Worm (Caenorhabditis elegans) whole organism, L4 larva: ENCODE results near the gene grl-27.
A peak's percentile ranks its signal among the peaks of the same experiment; 100 is the strongest.

ENCODE experiments used
- F10B5.3 ChIP-seq: sonication (generic microtip); optimal IDR thresholded peaks from 2 replicates; lab custom pipeline; 2016; ENCODE audit warnings: mild to moderate bottlenecking, missing genetic modification characterization, missing compliant biosample characterization
- F26F4.8 ChIP-seq: fragments of 200-800 bp; sonication (Bioruptor generic); conservative IDR thresholded peaks from 2 replicates; pipeline ENCODE4 v1.3.6; 2022; ENCODE audit warnings: missing genetic modification characterization, missing compliant biosample characterization
- F37D6.2 ChIP-seq: sonication (generic microtip); optimal IDR thresholded peaks from 2 replicates; lab custom pipeline; 2016; ENCODE audit warnings: mild to moderate bottlenecking, missing genetic modification characterization, missing compliant biosample characterization
- T26A8.4 ChIP-seq: fragments of 200-800 bp; sonication (Bioruptor generic); IDR thresholded peaks from 2 replicates; pipeline ENCODE4 v1.3.6; 2022; ENCODE audit warnings: missing genetic modification characterization, missing compliant biosample characterization
- Y105C5A.15 ChIP-seq: fragments of 200-800 bp; sonication (Bioruptor generic); IDR thresholded peaks from 2 replicates; pipeline ENCODE4 v1.3.6; 2022; ENCODE audit warnings: missing genetic modification characterization, missing compliant biosample characterization
- Y48G9A.11 ChIP-seq: fragments of 200-800 bp; sonication (Bioruptor generic); IDR thresholded peaks from 2 replicates; pipeline ENCODE4 v1.3.6; 2022; ENCODE audit warnings: missing genetic modification reagents, missing genetic modification characterization, missing compliant biosample characterization
- Y5F2A.4 ChIP-seq: fragments of 200-800 bp; sonication (Bioruptor generic); optimal IDR thresholded peaks from 2 replicates; lab custom pipeline; 2018; ENCODE audit warnings: mild to moderate bottlenecking, missing genetic modification characterization, missing compliant biosample characterization
- Y75B8A.6 ChIP-seq: fragments of 200-800 bp; sonication (Bioruptor generic); IDR thresholded peaks from 2 replicates; pipeline ENCODE4 v1.3.6; 2022; ENCODE audit warnings: missing genetic modification reagents, missing genetic modification characterization, missing compliant biosample characterization
- arid-1 ChIP-seq: fragments of 200-800 bp; sonication (Bioruptor generic); conservative IDR thresholded peaks from 2 replicates; pipeline ENCODE4 v1.3.6; 2022; ENCODE audit warnings: missing genetic modification reagents, missing genetic modification characterization, missing compliant biosample characterization
- attf-4 ChIP-seq: sonication (generic microtip); optimal IDR thresholded peaks from 3 replicates; lab custom pipeline; 2017; ENCODE audit warnings: missing biosample characterization, missing genetic modification characterization
- ceh-44 ChIP-seq: fragments of 200-800 bp; sonication (Bioruptor generic); IDR thresholded peaks from 2 replicates; pipeline ENCODE4 v1.3.6; 2022; ENCODE audit warnings: missing genetic modification reagents, missing genetic modification characterization, missing compliant biosample characterization
- ceh-82 ChIP-seq: sonication (generic microtip); optimal IDR thresholded peaks from 2 replicates; lab custom pipeline; 2017; ENCODE audit warnings: missing biosample characterization, missing genetic modification characterization
- ces-1 ChIP-seq: fragments of 150-350 bp; sonication (generic microtip); optimal IDR thresholded peaks from 4 replicates; lab custom pipeline; 2014; ENCODE audit warnings: missing biosample characterization, missing genetic modification reagents, missing genetic modification characterization
- ctbp-1 ChIP-seq: fragments of 200-800 bp; sonication (Bioruptor generic); IDR thresholded peaks from 2 replicates; pipeline ENCODE4 v1.3.6; 2022; ENCODE audit warnings: missing genetic modification reagents, missing genetic modification characterization, missing compliant biosample characterization
- daf-8 ChIP-seq: fragments of 200-800 bp; sonication (Bioruptor generic); IDR thresholded peaks from 2 replicates; pipeline ENCODE4 v1.3.6; 2022; ENCODE audit warnings: missing genetic modification characterization, missing compliant biosample characterization
- dmd-9 ChIP-seq: fragments of 200-800 bp; sonication (Bioruptor generic); IDR thresholded peaks from 2 replicates; pipeline ENCODE4 v1.3.6; 2022; ENCODE audit warnings: missing genetic modification reagents, missing genetic modification characterization, missing compliant biosample characterization
- dpl-1 ChIP-seq: fragments of 150-350 bp; optimal IDR thresholded peaks from 2 replicates; lab custom pipeline; 2014; ENCODE audit warnings: missing biosample characterization, missing genetic modification reagents, missing genetic modification characterization
- duxl-1 ChIP-seq: sonication (generic microtip); optimal IDR thresholded peaks from 2 replicates; lab custom pipeline; 2016; ENCODE audit warnings: mild to moderate bottlenecking, missing genetic modification characterization, moderate library complexity, missing compliant biosample characterization; ENCODE audit not compliant: poor library complexity
- dve-1 ChIP-seq: sonication (generic microtip); optimal IDR thresholded peaks from 2 replicates; lab custom pipeline; 2017; ENCODE audit warnings: antibody characterized with exemption, mild to moderate bottlenecking, missing genetic modification characterization, missing compliant biosample characterization; ENCODE audit not compliant: insufficient read depth
- egl-27 ChIP-seq: sonication (generic microtip); optimal IDR thresholded peaks from 3 replicates; lab custom pipeline; 2017; ENCODE audit warnings: missing biosample characterization, missing genetic modification reagents, missing genetic modification characterization
- fos-1 ChIP-seq: fragments of 150-350 bp; optimal IDR thresholded peaks from 2 replicates; lab custom pipeline; 2014; ENCODE audit warnings: missing biosample characterization, missing genetic modification characterization
- hlh-30 ChIP-seq: sonication (generic microtip); optimal IDR thresholded peaks from 2 replicates; lab custom pipeline; 2017; ENCODE audit warnings: antibody characterized with exemption, mild to moderate bottlenecking, missing genetic modification characterization, missing compliant biosample characterization; ENCODE audit not compliant: insufficient read depth
- jun-1 ChIP-seq: fragments of 150-350 bp; optimal IDR thresholded peaks from 2 replicates; lab custom pipeline; 2014; ENCODE audit warnings: missing biosample characterization, missing genetic modification reagents, missing genetic modification characterization
- lim-7 ChIP-seq: fragments of 200-800 bp; sonication (Bioruptor generic); IDR thresholded peaks from 2 replicates; pipeline ENCODE4 v1.3.6; 2022; ENCODE audit warnings: missing genetic modification characterization, missing compliant biosample characterization
- lin-1 ChIP-seq: fragments of 200-800 bp; sonication (Bioruptor generic); IDR thresholded peaks from 2 replicates; pipeline ENCODE4 v1.3.6; 2022; ENCODE audit warnings: missing genetic modification reagents, missing genetic modification characterization, missing compliant biosample characterization
- lin-13 ChIP-seq: fragments of 150-350 bp; optimal IDR thresholded peaks from 2 replicates; lab custom pipeline; 2014; ENCODE audit warnings: missing biosample characterization, missing genetic modification reagents, missing genetic modification characterization
- lin-15B ChIP-seq: fragments of 150-350 bp; sonication (generic microtip); optimal IDR thresholded peaks from 3 replicates; lab custom pipeline; 2014; ENCODE audit warnings: missing biosample characterization, missing genetic modification characterization
- lin-38 ChIP-seq: fragments of 200-800 bp; sonication (Bioruptor generic); IDR thresholded peaks from 2 replicates; pipeline ENCODE4 v1.3.6; 2022; ENCODE audit warnings: missing genetic modification reagents, missing genetic modification characterization, missing compliant biosample characterization
- madf-5 ChIP-seq, 2 experiments: fragments of 200-800 bp; sonication (Bioruptor generic); IDR thresholded peaks; 2 replicates each; pipeline ENCODE4 v1.3.6; 2022; ENCODE audit warnings: missing compliant biosample characterization in 2 of 2, missing genetic modification characterization in 2 of 2
- madf-9 ChIP-seq: fragments of 200-800 bp; sonication (Bioruptor generic); conservative IDR thresholded peaks from 2 replicates; pipeline ENCODE4 v1.3.6; 2022; ENCODE audit warnings: missing genetic modification reagents, missing genetic modification characterization, missing compliant biosample characterization
- mdl-1 ChIP-seq, 2 experiments: fragments of 150-350 bp in 1 of 2; sonication (generic microtip) in 1 of 2; optimal IDR thresholded peaks; 2 replicates each; lab custom pipeline; 2014 to 2017; ENCODE audit warnings: missing biosample characterization in 2 of 2, missing genetic modification characterization in 2 of 2
- mep-1 ChIP-seq: fragments of 150-350 bp; sonication (generic microtip); optimal IDR thresholded peaks from 3 replicates; lab custom pipeline; 2014; ENCODE audit warnings: missing biosample characterization, missing genetic modification characterization
- nhr-10 ChIP-seq: fragments of 150-350 bp; optimal IDR thresholded peaks from 2 replicates; lab custom pipeline; 2014; ENCODE audit warnings: missing biosample characterization, missing genetic modification characterization
- nhr-11 ChIP-seq: fragments of 150-350 bp; optimal IDR thresholded peaks from 2 replicates; lab custom pipeline; 2014; ENCODE audit warnings: missing biosample characterization, missing genetic modification characterization
- nhr-111 ChIP-seq: fragments of 200-800 bp; sonication (Bioruptor generic); optimal IDR thresholded peaks from 2 replicates; lab custom pipeline; 2018; ENCODE audit warnings: mild to moderate bottlenecking, missing genetic modification characterization, missing compliant biosample characterization
- nhr-237 ChIP-seq: sonication (generic microtip); optimal IDR thresholded peaks from 2 replicates; lab custom pipeline; 2017; ENCODE audit warnings: missing biosample characterization, missing genetic modification characterization
- nhr-41 ChIP-seq: fragments of 200-800 bp; sonication (Bioruptor generic); IDR thresholded peaks from 2 replicates; pipeline ENCODE4 v1.3.6; 2022; ENCODE audit warnings: missing genetic modification reagents, missing genetic modification characterization, missing compliant biosample characterization
- nhr-42 ChIP-seq: fragments of 200-800 bp; sonication (Bioruptor generic); IDR thresholded peaks from 2 replicates; pipeline ENCODE4 v1.3.6; 2022; ENCODE audit warnings: missing genetic modification characterization, missing compliant biosample characterization
- nhr-48 ChIP-seq: sonication (generic microtip); optimal IDR thresholded peaks from 2 replicates; lab custom pipeline; 2016; ENCODE audit warnings: mild to moderate bottlenecking, missing genetic modification characterization, missing compliant biosample characterization
- nhr-76 ChIP-seq: fragments of 150-350 bp; optimal IDR thresholded peaks from 2 replicates; lab custom pipeline; 2014; ENCODE audit warnings: missing biosample characterization, missing genetic modification characterization
- pha-4 ChIP-seq, 2 experiments: fragments of 150-350 bp in 1 of 2; fragments of 200-800 bp in 1 of 2; sonication (Bioruptor generic) in 1 of 2; IDR thresholded peaks in 1 of 2; optimal IDR thresholded peaks in 1 of 2; 2 replicates each; pipeline versions ENCODE4 v1.3.6 to Lab custom; 2014 to 2022; ENCODE audit warnings: missing genetic modification characterization in 2 of 2, missing genetic modification reagents in 2 of 2, missing biosample characterization in 1 of 2, missing compliant biosample characterization in 1 of 2
- rbr-2 ChIP-seq: sonication (generic microtip); optimal IDR thresholded peaks from 2 replicates; lab custom pipeline; 2016; ENCODE audit warnings: missing genotype, missing genetic modification characterization, missing compliant biosample characterization
- saeg-2 ChIP-seq: fragments of 200-800 bp; sonication (Bioruptor generic); IDR thresholded peaks from 2 replicates; pipeline ENCODE4 v1.3.6; 2022; ENCODE audit warnings: missing genetic modification reagents, missing genetic modification characterization, missing compliant biosample characterization
- skn-1 ChIP-seq: fragments of 150-350 bp; optimal IDR thresholded peaks from 2 replicates; lab custom pipeline; 2014; ENCODE audit warnings: missing biosample characterization, missing genetic modification characterization
- snpc-4 ChIP-seq: fragments of 150-350 bp; optimal IDR thresholded peaks from 2 replicates; lab custom pipeline; 2014; ENCODE audit warnings: missing biosample characterization, missing genetic modification characterization
- tra-1 ChIP-seq: fragments of 200-800 bp; sonication (Bioruptor generic); IDR thresholded peaks from 2 replicates; pipeline ENCODE4 v1.3.6; 2022; ENCODE audit warnings: missing genetic modification reagents, missing genetic modification characterization, missing compliant biosample characterization
- unc-130 ChIP-seq: sonication (generic microtip); optimal IDR thresholded peaks from 2 replicates; lab custom pipeline; 2016; ENCODE audit warnings: missing genetic modification reagents, missing genetic modification characterization, missing compliant biosample characterization
- zfp-2 ChIP-seq: sonication (generic microtip); optimal IDR thresholded peaks from 2 replicates; lab custom pipeline; 2016; ENCODE audit warnings: mild to moderate bottlenecking, missing genetic modification characterization, missing compliant biosample characterization
- zip-11 ChIP-seq: fragments of 200-800 bp; sonication (Bioruptor generic); IDR thresholded peaks from 2 replicates; pipeline ENCODE4 v1.3.6; 2022; ENCODE audit warnings: missing genetic modification characterization, missing compliant biosample characterization
- zip-2 ChIP-seq: fragments of 150-350 bp; optimal IDR thresholded peaks from 2 replicates; lab custom pipeline; 2014; ENCODE audit warnings: missing biosample characterization, missing genetic modification characterization
- ztf-7 ChIP-seq: fragments of 150-350 bp; optimal IDR thresholded peaks from 2 replicates; lab custom pipeline; 2014; ENCODE audit warnings: missing biosample characterization, missing genetic modification characterization

Gene grl-27

DNA sequence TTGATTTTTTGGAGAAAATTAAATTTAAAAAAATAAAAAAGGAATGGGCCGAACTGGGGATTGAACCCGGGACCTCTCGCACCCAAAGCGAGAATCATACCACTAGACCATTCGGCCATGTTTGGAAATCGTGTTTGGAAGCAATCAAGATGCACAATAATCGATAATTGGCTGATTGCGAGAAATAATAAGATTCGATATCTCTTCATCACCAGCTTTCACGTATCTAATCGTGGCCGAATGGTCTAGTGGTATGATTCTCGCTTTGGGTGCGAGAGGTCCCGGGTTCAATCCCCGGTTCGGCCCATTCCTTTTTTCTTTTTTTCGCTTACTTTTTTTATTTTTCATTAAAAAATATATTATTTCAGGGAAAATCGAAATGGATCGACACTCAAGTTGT lies 6.4 kb upstream of the grl-27 start (continued):
- 0 out of 2 replicates have a peak, but pooled peaks have one; percentile 4 for TF ChIP-seq madf-9 (GFP tag; lab: Robert Waterston, UW)
- TF ChIP-seq lin-15B: no peak
- TF ChIP-seq zfp-2: no peak
- no peak for TF ChIP-seq jun-1 (tag; lab: Kevin White, UChicago)
- no peak for TF ChIP-seq Y5F2A.4 (GFP tag; lab: Kevin White, UChicago)
- no peak for TF ChIP-seq ceh-82 (tag; lab: Kevin White, UChicago)
- peak; percentile 55 to 60; a peak in 1 of 4 replicates for TF ChIP-seq madf-5 (GFP tag; IDR thresholded peaks at IDR 0.05; lab: Robert Waterston, UW)
- peak; percentile 20 for TF ChIP-seq nhr-48 (tag; lab: Kevin White, UChicago)
- peak; percentile 39; the same call in 1 of the 2 replicates for TF ChIP-seq ceh-44 (GFP tag; lab: Robert Waterston, UW)
- TF ChIP-seq fos-1 (tag; lab: Kevin White, UChicago): no peak
- TF ChIP-seq F26F4.8 (GFP tag; lab: Robert Waterston, UW): peak; percentile 76
- peak; percentile 68; the same call in 1 of the 2 replicates for TF ChIP-seq arid-1 (GFP tag; lab: Robert Waterston, UW)
- no peak for TF ChIP-seq skn-1
- TF ChIP-seq nhr-111: no peak
- TF ChIP-seq attf-4: no peak
- no peak for TF ChIP-seq F37D6.2 (tag; lab: Kevin White, UChicago)
- TF ChIP-seq nhr-42 (GFP tag; lab: Robert Waterston, UW): no peak
- TF ChIP-seq mdl-1 (tag; optimal IDR thresholded peaks at IDR 0.05; lab: Kevin White, UChicago): no peak
- no peak for TF ChIP-seq nhr-11 (tag; lab: Kevin White, UChicago)
- peak; percentile 8 for TF ChIP-seq dve-1
- TF ChIP-seq ctbp-1 (GFP tag; lab: Robert Waterston, UW): no peak
- no peak for TF ChIP-seq zip-11 (GFP tag; lab: Robert Waterston, UW)
- peak; percentile 75; the same call in 1 of the 2 replicates for TF ChIP-seq pha-4 (GFP tag; IDR thresholded peaks at IDR 0.05; lab: Robert Waterston, UW)
- no peak for TF ChIP-seq pha-4 (tag; optimal IDR thresholded peaks at IDR 0.05; lab: Kevin White, UChicago)
- TF ChIP-seq lin-38 (GFP tag; lab: Robert Waterston, UW): peak; percentile 70; the same call in 1 of the 2 replicates
- no peak for TF ChIP-seq ztf-7 (tag; lab: Kevin White, UChicago)
- TF ChIP-seq hlh-30 (tag; lab: Kevin White, UChicago): no peak
- TF ChIP-seq unc-130 (GFP tag; lab: Kevin White, UChicago): no peak
- no peak for TF ChIP-seq nhr-10 (tag; lab: Kevin White, UChicago)
- TF ChIP-seq saeg-2 (GFP tag; lab: Robert Waterston, UW): no peak
- TF ChIP-seq tra-1 (GFP tag; lab: Robert Waterston, UW): peak; percentile 47; the same call in 1 of the 2 replicates
- TF ChIP-seq ces-1 (GFP tag; lab: Kevin White, UChicago): no peak
- peak; percentile 25 for TF ChIP-seq duxl-1 (tag; lab: Kevin White, UChicago)
- no peak for TF ChIP-seq nhr-76 (tag; lab: Kevin White, UChicago)
- TF ChIP-seq dpl-1 (GFP tag; lab: Kevin White, UChicago): no peak
- no peak for TF ChIP-seq F10B5.3 (tag; lab: Kevin White, UChicago)
- peak; percentile 49 for TF ChIP-seq T26A8.4
- no peak for TF ChIP-seq nhr-41 (GFP tag; lab: Robert Waterston, UW)
- TF ChIP-seq Y48G9A.11 (GFP tag; lab: Robert Waterston, UW): peak; percentile 70; the same call in 1 of the 2 replicates
- TF ChIP-seq lim-7 (GFP tag; lab: Robert Waterston, UW): peak; percentile 80
- no peak for TF ChIP-seq nhr-237 (tag; lab: Kevin White, UChicago)
- no peak for TF ChIP-seq zip-2
- no peak for TF ChIP-seq mep-1
- TF ChIP-seq lin-1 (GFP tag; lab: Robert Waterston, UW): 0 out of 2 replicates have a peak, but pooled peaks have one; percentile 21
- no peak for TF ChIP-seq rbr-2 (tag; lab: Kevin White, UChicago)
- TF ChIP-seq Y75B8A.6: no peak
- TF ChIP-seq lin-13: peak; percentile 31
- no peak for TF ChIP-seq daf-8
- no peak for TF ChIP-seq snpc-4
- TF ChIP-seq dmd-9 (GFP tag; lab: Robert Waterston, UW): no peak
- TF ChIP-seq Y105C5A.15: peak; percentile 75; the same call in 1 of the 2 replicates
- TF ChIP-seq egl-27 (tag; lab: Kevin White, UChicago): no peak
